Fruit fly (Drosophila melanogaster) Kc167 (cell line): Measurements from ENCODE around the gene CG7168.

ENCODE experiments used
- Myc ChIP-seq: fragments of >200 bp; optimal IDR thresholded peaks from 2 replicates; lab custom pipeline; 2017; ENCODE audit warnings: missing external identifiers
- Sin3A ChIP-seq: fragments of >200 bp; optimal IDR thresholded peaks from 2 replicates; lab custom pipeline; 2018; ENCODE audit warnings: missing external identifiers
- h ChIP-seq: fragments of >200 bp; optimal IDR thresholded peaks from 3 replicates; lab custom pipeline; 2018; ENCODE audit warnings: missing external identifiers
- psq ChIP-seq: fragments of >200 bp; optimal IDR thresholded peaks from 2 replicates; lab custom pipeline; 2017; ENCODE audit warnings: missing external identifiers
- ttk ChIP-seq: sonication (Bioruptor generic); optimal IDR thresholded peaks from 2 replicates; lab custom pipeline; 2017; ENCODE audit warnings: missing external identifiers

- no peak for TF ChIP-seq Sin3A (lab: Kevin White, UChicago)
- no peak for TF ChIP-seq ttk (lab: Kevin White, UChicago)
- TF ChIP-seq h (lab: Kevin White, UChicago) = no peak
- no peak for TF ChIP-seq Myc (lab: Kevin White, UChicago)
- no peak for TF ChIP-seq psq (lab: Kevin White, UChicago)
Observed at dm6 chr3R:18244171-18245043, 18.5 kb upstream of the CG7168 start.
